Fruit fly (Drosophila melanogaster) whole organism: ENCODE results near the gene Pis.

Experiments used
- CG8478 ChIP-seq: fragments of >200 bp; optimal IDR thresholded peaks from 2 replicates; lab custom pipeline; 2018; ENCODE audit warnings: inconsistent platforms
- Dll ChIP-seq: fragments of >200 bp; optimal IDR thresholded peaks from 2 replicates; lab custom pipeline; 2017
- EcR ChIP-seq, 2 experiments: fragments of >200 bp; optimal IDR thresholded peaks; 2 replicates each; lab custom pipeline; 2017; ENCODE audit warnings: missing biosample characterization in 2 of 2, missing genetic modification characterization in 2 of 2, missing genetic modification reagents in 2 of 2

dm6 chrX:15701047-15701446 is 2.5 kb downstream of the Pis start, which contains the start of gene CG9240:
- TF ChIP-seq Dll (lab: Kevin White, UChicago) (no peak), EcR (GFP tag; optimal IDR thresholded peaks at IDR 0.05; lab: Kevin White, UChicago) (no peak), CG8478 (lab: Kevin White, UChicago) (no peak)
